Worm (Caenorhabditis elegans): ENCODE results near the gene dmsr-12.

dmsr-12 gene

DNA sequence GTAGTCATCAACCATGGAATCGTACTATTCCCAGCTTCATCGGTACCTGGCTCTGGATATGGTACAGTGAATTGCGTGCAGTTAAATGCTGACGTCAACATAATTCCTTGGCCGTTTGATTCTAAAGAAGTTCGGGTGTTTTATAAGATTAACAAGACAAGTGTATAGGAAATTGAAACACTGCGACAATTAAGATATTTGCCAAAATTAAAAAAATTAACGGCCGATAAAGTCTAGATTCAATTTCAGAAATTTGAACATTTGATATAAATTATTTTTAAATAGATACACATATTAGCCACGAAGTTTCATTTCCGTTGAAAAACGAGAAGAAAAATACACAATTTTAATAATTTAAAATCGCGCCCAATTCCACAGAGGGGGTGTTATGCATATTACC is at the start of gene dmsr-12:
Gene dmsr-12, minus strand, starts transcription at position 101 of the 400 bp plus-strand sequence.
- TF ChIP-seq nhr-76 (tag; optimal IDR thresholded peaks at IDR 0.05) (no peak), nhr-71 (tag; optimal IDR thresholded peaks at IDR 0.05) (no peak), xbp-1 (tag; optimal IDR thresholded peaks at IDR 0.05) (no peak), grh-1 (GFP tag; IDR thresholded peaks at IDR 0.05) (no peak), efl-1 (optimal IDR thresholded peaks at IDR 0.05) (no peak), efl-1 (GFP tag; optimal IDR thresholded peaks at IDR 0.05 in 1 of 2) (no peak), egl-27 (tag; optimal IDR thresholded peaks at IDR 0.05) (no peak), lin-13 (GFP tag; optimal IDR thresholded peaks at IDR 0.05) (no peak), aly-2 (tag; optimal IDR thresholded peaks at IDR 0.05) (no peak), fkh-10 (GFP tag; optimal IDR thresholded peaks at IDR 0.05) (no peak), sptf-1 (tag; optimal IDR thresholded peaks at IDR 0.05) (no peak), snu-23 (GFP tag; optimal IDR thresholded peaks at IDR 0.05) (no peak), hlh-17 (GFP tag; optimal IDR thresholded peaks at IDR 0.05; ENCODE audit: borderline replicate concordance) (no peak), unc-62 (GFP tag; optimal IDR thresholded peaks at IDR 0.05) (no peak), dsc-1 (tag; optimal IDR thresholded peaks at IDR 0.05) (no peak)

- no peak for TF ChIP-seq egl-27 (tag; optimal IDR thresholded peaks at IDR 0.05)
- TF ChIP-seq C16A3.4 (tag; optimal IDR thresholded peaks at IDR 0.05): no peak
- no peak for TF ChIP-seq nhr-20 (tag; optimal IDR thresholded peaks at IDR 0.05)
Measured at ce11 chrV:6854711-6855110, 48.5 kb upstream of the dmsr-12 start, which contains the start of gene gpa-10. Gene gpa-10 (minus strand): TSS chrV:6854811.

ce11 chrV:6846507-6846906 is 40.3 kb upstream of the dmsr-12 start, which contains the start of gene lgc-54:
Gene lgc-54 (minus strand): TSS chrV:6846607.
- TF ChIP-seq fkh-10 (GFP tag; optimal IDR thresholded peaks at IDR 0.05): no peak
- TF ChIP-seq ceh-90 (tag; optimal IDR thresholded peaks at IDR 0.05): no peak
- no peak for TF ChIP-seq blmp-1 (tag; optimal IDR thresholded peaks at IDR 0.05)
- no peak for TF ChIP-seq lsy-2 (tag; optimal IDR thresholded peaks at IDR 0.05)
- TF ChIP-seq unc-30 (tag; optimal IDR thresholded peaks at IDR 0.05): no peak
- TF ChIP-seq hlh-4 (tag; optimal IDR thresholded peaks at IDR 0.05): no peak
- no peak for TF ChIP-seq nhr-11 (tag; optimal IDR thresholded peaks at IDR 0.05)
- no peak for TF ChIP-seq skn-1 (tag; optimal IDR thresholded peaks at IDR 0.05)
- TF ChIP-seq nhr-77 (tag; optimal IDR thresholded peaks at IDR 0.05): no peak
- TF ChIP-seq swsn-7 (tag; optimal IDR thresholded peaks at IDR 0.05): no peak
- TF ChIP-seq lin-39 (tag; optimal IDR thresholded peaks at IDR 0.05): no peak
- no peak for TF ChIP-seq egl-27 (tag; optimal IDR thresholded peaks at IDR 0.05)
- TF ChIP-seq efl-3 (GFP tag; optimal IDR thresholded peaks at IDR 0.05): no peak

ce11 chrV:6842437-6842836 is 36.2 kb upstream of the dmsr-12 start, which contains the start of gene T15B7.1:
Gene T15B7.1 (plus strand): TSS chrV:6842737.
- no peak for TF ChIP-seq ces-1 (GFP tag; optimal IDR thresholded peaks at IDR 0.05)
- no peak for TF ChIP-seq efl-1 (optimal IDR thresholded peaks at IDR 0.05)
- peak in 1 of 2 experiments; percentile 25 for TF ChIP-seq efl-1 (GFP tag; optimal IDR thresholded peaks at IDR 0.05 in 1 of 2)

DNA sequence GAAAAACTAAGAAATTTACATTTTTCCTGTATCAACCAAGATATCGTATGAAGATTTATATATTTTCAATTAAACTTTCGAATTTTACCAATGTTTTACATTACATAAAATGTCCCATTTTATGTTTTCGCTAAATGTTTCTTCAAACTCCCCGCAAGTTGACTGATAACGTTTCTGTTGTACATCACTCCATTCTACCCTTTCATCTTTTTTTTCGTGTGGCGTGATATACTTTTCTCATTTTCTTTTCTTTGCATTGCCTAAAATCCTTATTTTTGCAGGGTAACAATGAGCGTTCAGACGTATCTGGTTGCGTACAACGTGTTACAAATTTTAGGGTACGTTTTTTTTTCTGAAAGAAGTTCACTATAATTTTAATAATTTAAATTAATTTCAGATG is 32.8 kb upstream of the dmsr-12 start, which contains the start of gene hpo-8:
Gene hpo-8, plus strand, starts transcription at position 282 of the 400 bp plus-strand sequence.
- no peak for TF ChIP-seq lin-15B (tag; optimal IDR thresholded peaks at IDR 0.05)
- TF ChIP-seq efl-1 (optimal IDR thresholded peaks at IDR 0.05): no peak
- TF ChIP-seq efl-1 (GFP tag; optimal IDR thresholded peaks at IDR 0.05 in 1 of 2): peak in 1 of 2 experiments; percentile 89

- TF ChIP-seq lin-14 (GFP tag; optimal IDR thresholded peaks at IDR 0.05) (peak; percentile 50), skn-1 (tag; optimal IDR thresholded peaks at IDR 0.05) (peak; percentile 57), blmp-1 (tag; optimal IDR thresholded peaks at IDR 0.05) (peak; percentile 19), egl-13 (tag; optimal IDR thresholded peaks at IDR 0.05) (no peak), zip-4 (GFP tag; optimal IDR thresholded peaks at IDR 0.05) (no peak), sup-37 (GFP tag; optimal IDR thresholded peaks at IDR 0.05) (no peak), vab-15 (tag; optimal IDR thresholded peaks at IDR 0.05) (no peak), mep-1 (tag; optimal IDR thresholded peaks at IDR 0.05) (peak; percentile 36), hlh-17 (GFP tag; optimal IDR thresholded peaks at IDR 0.05; ENCODE audit: borderline replicate concordance) (no peak), mdl-1 (tag; optimal IDR thresholded peaks at IDR 0.05) (no peak), dpl-1 (GFP tag; optimal IDR thresholded peaks at IDR 0.05) (peak; percentile 72 to 88 (median 82)), ets-5 (GFP tag; IDR thresholded peaks at IDR 0.05) (no peak), efl-1 (optimal IDR thresholded peaks at IDR 0.05) (peak; percentile 32 to 83), efl-1 (GFP tag; optimal IDR thresholded peaks at IDR 0.05 in 1 of 2) (peak; percentile 84 to 97), snu-23 (GFP tag; optimal IDR thresholded peaks at IDR 0.05) (peak; percentile 42), lin-35 (GFP tag; optimal IDR thresholded peaks at IDR 0.05) (peak; percentile 67 to 87), lir-3 (tag; optimal IDR thresholded peaks at IDR 0.05; ENCODE audit: poor library complexity) (no peak), tbx-2 (tag; optimal IDR thresholded peaks at IDR 0.05) (peak; percentile 18), ceh-82 (tag; optimal IDR thresholded peaks at IDR 0.05) (peak in 2 of 3 experiments; percentile 11 to 33)
Measured at ce11 chrV:6838599-6838998, 32.4 kb upstream of the dmsr-12 start, which contains the start of gene T15B7.15. Gene T15B7.15 (minus strand): TSS chrV:6838665.
